Worm (Caenorhabditis elegans): ENCODE data around the gene T05A10.6.

The T05A10.6 gene

DNA sequence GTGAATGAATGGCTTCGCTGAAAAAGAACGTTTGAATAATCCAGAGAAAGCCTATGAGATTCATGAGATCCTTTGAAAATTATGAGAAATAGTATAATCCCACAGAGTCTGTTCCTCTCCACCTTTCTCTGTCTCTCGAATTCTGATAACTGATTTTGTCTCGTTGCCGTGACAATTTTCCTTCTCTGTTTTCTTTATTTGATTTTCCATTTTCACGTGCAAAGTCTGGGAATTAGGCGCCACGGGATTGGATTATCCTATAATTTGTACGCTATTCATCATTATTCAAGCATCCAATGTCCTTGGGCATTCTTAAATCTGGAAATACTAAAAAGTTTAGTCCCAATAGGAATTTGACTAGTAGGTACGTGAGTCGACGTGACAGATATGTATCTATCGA lies 36.1 kb downstream of the T05A10.6 start:
- TF ChIP-seq ces-1 (GFP tag; optimal IDR thresholded peaks at IDR 0.05) (peak; percentile 32), nhr-76 (tag; optimal IDR thresholded peaks at IDR 0.05) (no peak)

ce11 chrX:10757608-10758007 lies 36.9 kb downstream of the T05A10.6 start, which contains the start of gene R07A4.4:
Gene R07A4.4 (minus strand): TSS chrX:10757708.
- TF ChIP-seq ceh-83 (GFP tag; optimal IDR thresholded peaks at IDR 0.05) (no peak), bed-3 (GFP tag; optimal IDR thresholded peaks at IDR 0.05) (no peak), ztf-11 (tag; optimal IDR thresholded peaks at IDR 0.05) (no peak), tbx-8 (GFP tag; optimal IDR thresholded peaks at IDR 0.05) (no peak), blmp-1 (tag; optimal IDR thresholded peaks at IDR 0.05) (no peak), unc-120 (tag; optimal IDR thresholded peaks at IDR 0.05; ENCODE audit: poor library complexity, severe bottlenecking) (no peak), unc-62 (GFP tag; optimal IDR thresholded peaks at IDR 0.05) (no peak), ces-1 (GFP tag; optimal IDR thresholded peaks at IDR 0.05) (no peak), M03D4.4 (tag; optimal IDR thresholded peaks at IDR 0.05) (no peak), snpc-4 (tag; optimal IDR thresholded peaks at IDR 0.05) (no peak), zip-8 (tag; optimal IDR thresholded peaks at IDR 0.05) (no peak), elt-1 (tag; optimal IDR thresholded peaks at IDR 0.05; ENCODE audit: borderline replicate concordance, insufficient read depth) (no peak), ceh-39 (tag; optimal IDR thresholded peaks at IDR 0.05) (no peak), flh-1 (GFP tag; optimal IDR thresholded peaks at IDR 0.05) (no peak), sptf-1 (tag; optimal IDR thresholded peaks at IDR 0.05) (no peak), unc-39 (tag; optimal IDR thresholded peaks at IDR 0.05) (no peak), nhr-237 (tag; optimal IDR thresholded peaks at IDR 0.05) (no peak), lin-32 (GFP tag; optimal IDR thresholded peaks at IDR 0.05) (no peak)

DNA sequence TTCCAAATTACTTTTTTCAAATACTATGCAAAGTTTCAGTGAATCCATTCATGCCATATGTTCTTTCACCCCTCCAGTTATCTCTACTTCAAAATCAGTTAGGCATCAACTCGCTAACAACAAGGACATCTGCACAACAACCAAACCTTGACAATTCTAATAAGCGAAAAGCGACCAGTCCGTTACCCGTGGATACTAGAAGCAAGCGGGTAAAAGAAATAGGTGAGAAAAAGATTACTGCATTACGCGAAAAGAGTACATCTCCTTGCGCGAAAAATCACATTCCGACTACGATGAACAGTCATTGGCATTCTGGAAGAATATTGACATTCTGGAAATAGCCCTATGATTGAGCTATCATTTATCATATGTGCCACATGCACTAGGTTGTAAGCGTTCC lies 38.4 kb downstream of the T05A10.6 start:
- TF ChIP-seq nhr-12 (tag; optimal IDR thresholded peaks at IDR 0.05) (no peak), bed-3 (GFP tag; optimal IDR thresholded peaks at IDR 0.05) (no peak), ceh-43 (GFP tag; optimal IDR thresholded peaks at IDR 0.05) (no peak)

DNA sequence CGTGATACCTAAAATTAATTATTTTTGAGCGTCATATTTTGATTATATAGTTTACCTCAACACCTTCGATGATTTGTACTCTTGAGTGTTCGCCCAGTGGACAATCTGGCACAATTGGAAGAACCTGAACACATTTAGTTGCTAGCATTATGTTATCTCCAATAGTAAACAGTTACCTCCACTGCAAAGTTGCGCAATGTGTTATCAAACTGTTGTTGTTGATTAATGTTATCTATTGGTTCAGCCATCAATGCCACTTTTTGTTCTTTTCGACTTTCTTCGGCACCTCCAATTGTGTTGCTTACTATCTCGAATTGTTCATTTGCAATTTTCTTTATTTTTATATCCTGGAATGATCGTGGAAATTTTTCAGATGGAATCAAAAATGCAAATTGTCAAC lies 40.0 kb downstream of the T05A10.6 start:
- no peak for TF ChIP-seq sptf-1 (tag; optimal IDR thresholded peaks at IDR 0.05)

- no peak for TF ChIP-seq ces-1 (GFP tag; optimal IDR thresholded peaks at IDR 0.05)
- TF ChIP-seq hlh-1 (tag; optimal IDR thresholded peaks at IDR 0.05) = no peak
Measured at ce11 chrX:10753403-10753802, 41.1 kb downstream of the T05A10.6 start, which contains the start of gene R07A4.3. Gene R07A4.3 (plus strand): TSS chrX:10753703.

- TF ChIP-seq mls-2 (tag; optimal IDR thresholded peaks at IDR 0.05) (no peak), lin-13 (tag; optimal IDR thresholded peaks at IDR 0.05) (no peak), ztf-11 (tag; optimal IDR thresholded peaks at IDR 0.05) (no peak), mab-5 (tag; optimal IDR thresholded peaks at IDR 0.05) (no peak), lsy-2 (tag; optimal IDR thresholded peaks at IDR 0.05) (no peak), bed-3 (GFP tag; optimal IDR thresholded peaks at IDR 0.05) (no peak), ces-1 (GFP tag; optimal IDR thresholded peaks at IDR 0.05) (no peak), blmp-1 (tag; optimal IDR thresholded peaks at IDR 0.05) (no peak), hlh-1 (tag; optimal IDR thresholded peaks at IDR 0.05) (no peak), ceh-83 (GFP tag; optimal IDR thresholded peaks at IDR 0.05) (no peak), zip-8 (tag; optimal IDR thresholded peaks at IDR 0.05) (no peak), tbx-8 (GFP tag; optimal IDR thresholded peaks at IDR 0.05) (no peak), nhr-76 (tag; optimal IDR thresholded peaks at IDR 0.05) (no peak), drap-1 (GFP tag; optimal IDR thresholded peaks at IDR 0.05) (no peak), unc-62 (GFP tag; optimal IDR thresholded peaks at IDR 0.05) (no peak), nhr-12 (tag; optimal IDR thresholded peaks at IDR 0.05) (no peak), ceh-43 (GFP tag; optimal IDR thresholded peaks at IDR 0.05) (no peak), ham-2 (GFP tag; optimal IDR thresholded peaks at IDR 0.05) (no peak)
Measured at ce11 chrX:10748145-10748544, 46.4 kb downstream of the T05A10.6 start.

DNA sequence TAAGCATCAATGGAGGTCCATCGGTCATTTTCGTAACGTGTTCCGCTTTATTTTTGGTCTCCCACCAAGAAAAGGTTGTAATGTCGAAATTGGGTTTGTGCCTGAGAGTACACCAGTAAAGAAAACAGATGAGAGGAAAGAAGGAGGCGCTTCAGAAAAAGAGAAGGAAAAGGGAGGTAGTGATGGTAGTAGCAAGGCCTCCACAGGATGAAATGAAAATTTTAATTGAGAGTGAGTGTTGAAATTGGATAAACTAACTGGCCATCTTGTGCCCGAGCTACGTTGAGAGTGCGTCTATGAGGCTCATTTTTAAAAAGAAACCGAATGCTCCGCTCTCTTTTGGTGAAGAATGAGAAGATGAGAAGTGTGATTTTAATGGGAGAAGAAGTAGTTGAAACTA lies 48.2 kb downstream of the T05A10.6 start, which contains the start of gene R07A4.2:
Gene R07A4.2, minus strand, starts transcription at position 101 of the 400 bp plus-strand sequence.
- TF ChIP-seq ham-2 (GFP tag; optimal IDR thresholded peaks at IDR 0.05) (no peak), zip-8 (tag; optimal IDR thresholded peaks at IDR 0.05) (no peak), nhr-237 (tag; optimal IDR thresholded peaks at IDR 0.05) (no peak), unc-39 (tag; optimal IDR thresholded peaks at IDR 0.05) (no peak), ceh-43 (GFP tag; optimal IDR thresholded peaks at IDR 0.05) (no peak), ces-1 (GFP tag; optimal IDR thresholded peaks at IDR 0.05) (no peak), pha-4 (tag; optimal IDR thresholded peaks at IDR 0.05) (no peak), nhr-12 (tag; optimal IDR thresholded peaks at IDR 0.05) (no peak), nhr-76 (tag; optimal IDR thresholded peaks at IDR 0.05) (no peak), ceh-39 (tag; optimal IDR thresholded peaks at IDR 0.05) (no peak), ceh-83 (GFP tag; optimal IDR thresholded peaks at IDR 0.05) (no peak), mls-2 (tag; optimal IDR thresholded peaks at IDR 0.05) (no peak), lsy-2 (tag; optimal IDR thresholded peaks at IDR 0.05) (no peak), tbx-8 (GFP tag; optimal IDR thresholded peaks at IDR 0.05) (no peak), mep-1 (tag; optimal IDR thresholded peaks at IDR 0.05) (no peak), elt-1 (tag; optimal IDR thresholded peaks at IDR 0.05; ENCODE audit: borderline replicate concordance, insufficient read depth) (no peak)

All from whole organism, mixed stage, embryonic.